Fruit fly (Drosophila melanogaster) whole organism: Measurements from ENCODE around the gene ph-d.

Experiments used
- CG8478 ChIP-seq: fragments of >200 bp; optimal IDR thresholded peaks from 2 replicates; lab custom pipeline; 2018; ENCODE audit warnings: inconsistent platforms
- Dll ChIP-seq: fragments of >200 bp; optimal IDR thresholded peaks from 2 replicates; lab custom pipeline; 2017
- EcR ChIP-seq, 2 experiments: fragments of >200 bp; optimal IDR thresholded peaks; 2 replicates each; lab custom pipeline; 2017; ENCODE audit warnings: missing biosample characterization in 2 of 2, missing genetic modification characterization in 2 of 2, missing genetic modification reagents in 2 of 2
- pan ChIP-seq: fragments of >200 bp; optimal IDR thresholded peaks from 2 replicates; lab custom pipeline; 2017
- psq ChIP-seq: fragments of >200 bp; optimal IDR thresholded peaks from 2 replicates; lab custom pipeline; 2017
- usp ChIP-seq: fragments of >200 bp; optimal IDR thresholded peaks from 2 replicates; lab custom pipeline; 2017; ENCODE audit warnings: missing biosample characterization, missing genetic modification characterization, mixed read lengths

ph-d gene

dm6 chrX:2071878-2072817 lies 50.9 kb downstream of the ph-d start, which contains the start of gene Rtca:
Rtca (plus strand) TSS chrX:2072413.
- TF ChIP-seq EcR (GFP tag; optimal IDR thresholded peaks at IDR 0.05; lab: Kevin White, UChicago) = no peak
- no peak for TF ChIP-seq CG8478
- TF ChIP-seq usp (GFP tag; lab: Kevin White, UChicago) = no peak
- TF ChIP-seq pan (lab: Kevin White, UChicago) = no peak
- peak; percentile 66 for TF ChIP-seq Dll (lab: Kevin White, UChicago)

dm6 chrX:2070708-2071063 lies 52.4 kb downstream of the ph-d start:
- TF ChIP-seq pan (lab: Kevin White, UChicago) (no peak), psq (lab: Kevin White, UChicago) (no peak), Dll (lab: Kevin White, UChicago) (no peak), CG8478 (no peak), usp (GFP tag; lab: Kevin White, UChicago) (no peak), EcR (GFP tag; optimal IDR thresholded peaks at IDR 0.05; lab: Kevin White, UChicago) (no peak)

dm6 chrX:2069787-2070707 lies 53.0 kb downstream of the ph-d start:
- no peak for TF ChIP-seq pan (lab: Kevin White, UChicago)
- TF ChIP-seq usp (GFP tag; lab: Kevin White, UChicago) = no peak
- TF ChIP-seq Dll (lab: Kevin White, UChicago) = no peak
- no peak for TF ChIP-seq psq (lab: Kevin White, UChicago)
- TF ChIP-seq CG8478 = no peak
- TF ChIP-seq EcR (GFP tag; optimal IDR thresholded peaks at IDR 0.05; lab: Kevin White, UChicago) = no peak

- TF ChIP-seq psq (lab: Kevin White, UChicago) = no peak
- no peak for TF ChIP-seq Dll (lab: Kevin White, UChicago)
- TF ChIP-seq usp (GFP tag; lab: Kevin White, UChicago) = no peak
- TF ChIP-seq EcR (GFP tag; optimal IDR thresholded peaks at IDR 0.05; lab: Kevin White, UChicago) = no peak
- TF ChIP-seq pan (lab: Kevin White, UChicago) = no peak
- TF ChIP-seq CG8478 = no peak
Observed at dm6 chrX:2068292-2068691, 54.8 kb downstream of the ph-d start, which contains the start of gene CG4194. CG4194 (plus strand) TSS chrX:2068592.

dm6 chrX:2066259-2066658 lies 56.8 kb downstream of the ph-d start, which contains the start of gene CG14054:
CG14054 (minus strand) TSS chrX:2066359.
- TF ChIP-seq EcR (GFP tag; optimal IDR thresholded peaks at IDR 0.05; lab: Kevin White, UChicago) (no peak), usp (GFP tag; lab: Kevin White, UChicago) (no peak), CG8478 (no peak), Dll (lab: Kevin White, UChicago) (no peak), pan (lab: Kevin White, UChicago) (no peak), psq (lab: Kevin White, UChicago) (no peak)
